Worm (Caenorhabditis elegans): ENCODE results near the gene Y39A1A.9.
A peak's percentile ranks its signal among the peaks of the same experiment; 100 is the strongest.

DNA sequence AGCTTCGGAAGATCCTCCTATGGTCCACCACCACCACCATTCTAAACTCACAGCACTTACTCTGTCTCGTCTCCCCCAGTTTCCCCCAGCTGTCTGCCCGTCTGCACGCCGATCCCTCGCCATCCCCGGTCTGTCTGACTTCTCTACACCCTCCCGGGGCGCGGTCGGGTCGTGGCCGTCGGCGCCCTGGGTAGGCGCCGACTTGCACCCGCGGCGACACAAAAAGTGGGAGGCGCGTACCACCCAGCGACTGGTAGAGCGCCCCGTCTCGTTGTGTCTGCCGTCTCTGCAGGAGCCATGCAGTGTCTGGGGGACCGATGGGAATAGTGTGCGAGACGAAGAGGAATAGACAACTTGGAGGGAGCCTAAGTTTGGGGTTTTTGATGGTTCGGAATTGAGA, 733 bp upstream of the Y39A1A.9 start:
- peak; percentile 16 for TF ChIP-seq unc-62 (GFP tag; optimal IDR thresholded peaks at IDR 0.05)
- TF ChIP-seq cnd-1 (tag; optimal IDR thresholded peaks at IDR 0.05): no peak
